Worm (Caenorhabditis elegans): ENCODE measurements around the gene T05A7.11.

The T05A7.11 gene

ce11 chrII:4675481-4675880 lies 10.2 kb upstream of the T05A7.11 start, which contains the start of gene T05A7.3:
Gene T05A7.3 (plus strand): TSS chrII:4675781.
- no peak for TF ChIP-seq madf-10 (tag; optimal IDR thresholded peaks at IDR 0.05)
- TF ChIP-seq Y53G8AR.9 (GFP tag; conservative IDR thresholded peaks at IDR 0.05), result no peak
- no peak for TF ChIP-seq sea-2 (GFP tag; IDR thresholded peaks at IDR 0.05)
- no peak for TF ChIP-seq B0019.2 (GFP tag; conservative IDR thresholded peaks at IDR 0.05)
- TF ChIP-seq unc-130 (GFP tag; optimal IDR thresholded peaks at IDR 0.05), result no peak
- no peak for TF ChIP-seq ets-4 (GFP tag; optimal IDR thresholded peaks at IDR 0.05)
- no peak for TF ChIP-seq T07F8.4 (tag; optimal IDR thresholded peaks at IDR 0.05)
- TF ChIP-seq tbp1 (GFP tag; optimal IDR thresholded peaks at IDR 0.05), result no peak
- TF ChIP-seq athp-1 (tag; optimal IDR thresholded peaks at IDR 0.05), result no peak
- no peak for TF ChIP-seq nfya-2 (GFP tag; IDR thresholded peaks at IDR 0.05)
- TF ChIP-seq B0035.1 (tag; optimal IDR thresholded peaks at IDR 0.05), result no peak
- TF ChIP-seq die-1 (tag; optimal IDR thresholded peaks at IDR 0.05), result no peak
- no peak for TF ChIP-seq nfyb-1 (GFP tag; IDR thresholded peaks at IDR 0.05)
- TF ChIP-seq hlh-12 (tag; optimal IDR thresholded peaks at IDR 0.05), result no peak
- TF ChIP-seq pha-4 (tag; optimal IDR thresholded peaks at IDR 0.05), result no peak

ce11 chrII:4674188-4674587 lies 8.9 kb upstream of the T05A7.11 start:
- TF ChIP-seq nhr-80 (tag; optimal IDR thresholded peaks at IDR 0.05) (peak; percentile 74), unc-130 (GFP tag; optimal IDR thresholded peaks at IDR 0.05) (no peak)

- no peak for TF ChIP-seq lin-35 (GFP tag; optimal IDR thresholded peaks at IDR 0.05)
- no peak for TF ChIP-seq him-1 (tag; optimal IDR thresholded peaks at IDR 0.05)
- TF ChIP-seq C17E4.6 (GFP tag; IDR thresholded peaks at IDR 0.05), result no peak
- no peak for TF ChIP-seq B0019.2 (GFP tag; conservative IDR thresholded peaks at IDR 0.05)
- no peak for TF ChIP-seq ccch-3 (GFP tag; optimal IDR thresholded peaks at IDR 0.05)
- TF ChIP-seq F37B4.10 (GFP tag; IDR thresholded peaks at IDR 0.05), result no peak
- TF ChIP-seq zim-3 (tag; optimal IDR thresholded peaks at IDR 0.05), result no peak
- no peak for TF ChIP-seq ekl-4 (GFP tag; IDR thresholded peaks at IDR 0.05)
- TF ChIP-seq hmg-1.2 (GFP tag; IDR thresholded peaks at IDR 0.05), result no peak
- no peak for TF ChIP-seq sdz-38 (tag; optimal IDR thresholded peaks at IDR 0.05)
- no peak for TF ChIP-seq dpl-1 (GFP tag; optimal IDR thresholded peaks at IDR 0.05)
- TF ChIP-seq ztf-18 (tag; optimal IDR thresholded peaks at IDR 0.05), result no peak
These were observed 8.4 kb upstream of the T05A7.11 start for ce11 chrII:4673670-4674069.

ce11 chrII:4673242-4673641 lies 8.0 kb upstream of the T05A7.11 start:
- TF ChIP-seq sea-2 (GFP tag; IDR thresholded peaks at IDR 0.05), result no peak
- no peak for TF ChIP-seq lir-1 (GFP tag; conservative IDR thresholded peaks at IDR 0.05)
- no peak for TF ChIP-seq B0035.1 (tag; optimal IDR thresholded peaks at IDR 0.05)
- peak; percentile 64 for TF ChIP-seq zfh-2 (GFP tag; conservative IDR thresholded peaks at IDR 0.05)
- TF ChIP-seq ets-4 (GFP tag; optimal IDR thresholded peaks at IDR 0.05), result no peak
- TF ChIP-seq rec-8 (tag; optimal IDR thresholded peaks at IDR 0.05), result no peak

ce11 chrII:4672584-4673110 lies 7.4 kb upstream of the T05A7.11 start, which contains the start of the genes clec-140 and hmg-11:
Gene clec-140 (plus strand): TSS chrII:4673060.
Gene hmg-11 (plus strand): TSS chrII:4673085.
- TF ChIP-seq snpc-3.4 (tag; optimal IDR thresholded peaks at IDR 0.05) (no peak), T07F8.4 (tag; optimal IDR thresholded peaks at IDR 0.05) (no peak), pha-4 (tag; optimal IDR thresholded peaks at IDR 0.05) (no peak), die-1 (tag; optimal IDR thresholded peaks at IDR 0.05) (peak; percentile 7), efl-1 (GFP tag; optimal IDR thresholded peaks at IDR 0.05) (no peak), ceh-27 (GFP tag; optimal IDR thresholded peaks at IDR 0.05) (no peak), fkh-3 (tag; optimal IDR thresholded peaks at IDR 0.05) (no peak), dox-1 (GFP tag; IDR thresholded peaks at IDR 0.05) (peak; percentile 66), nhr-120 (GFP tag; IDR thresholded peaks at IDR 0.05) (no peak), mcd-1 (GFP tag; IDR thresholded peaks at IDR 0.05) (0 out of 2 replicates have a peak, but pooled peaks have one; percentile 33), madf-3 (GFP tag; IDR thresholded peaks at IDR 0.05) (0 out of 2 replicates have a peak, but pooled peaks have one; percentile 29), Y67H2A.10 (GFP tag; conservative IDR thresholded peaks at IDR 0.05) (no peak), nfya-2 (GFP tag; IDR thresholded peaks at IDR 0.05) (no peak), egl-44 (GFP tag; IDR thresholded peaks at IDR 0.05) (0 out of 2 replicates have a peak, but pooled peaks have one; percentile 33), zfh-2 (GFP tag; conservative IDR thresholded peaks at IDR 0.05) (0 out of 2 replicates have a peak, but pooled peaks have one; percentile 31), athp-1 (tag; optimal IDR thresholded peaks at IDR 0.05) (no peak), ztf-3 (GFP tag; optimal IDR thresholded peaks at IDR 0.05) (no peak), gei-17 (GFP tag; optimal IDR thresholded peaks at IDR 0.05) (no peak)
